Fruit fly (Drosophila melanogaster) whole organism, embryonic: ENCODE data around the gene hmw.
A peak's percentile ranks its signal among the peaks of the same experiment; 100 is the strongest.

Source experiments
- Aef1 ChIP-seq: fragments of 200-800 bp; sonication (Bioruptor generic); IDR thresholded peaks from 3 replicates; pipeline ENCODE4 v1.3.6; 2022; ENCODE audit warnings: missing biosample characterization, missing genetic modification characterization
- Asciz ChIP-seq: fragments of 200-800 bp; sonication (Bioruptor generic); optimal IDR thresholded peaks from 2 replicates; lab custom pipeline; 2017; ENCODE audit warnings: missing biosample characterization, mild to moderate bottlenecking, missing genetic modification characterization, missing genetic modification reagents
- Atf3 ChIP-seq: fragments of 200-800 bp; sonication (Bioruptor generic); optimal IDR thresholded peaks from 3 replicates; lab custom pipeline; 2016; ENCODE audit warnings: missing biosample characterization, missing genetic modification characterization
- B-H2 ChIP-seq: fragments of 200-800 bp; sonication (Bioruptor generic); optimal IDR thresholded peaks from 2 replicates; lab custom pipeline; 2018; ENCODE audit warnings: missing biosample characterization, mild to moderate bottlenecking, missing genetic modification characterization
- C15 ChIP-seq: fragments of 200-800 bp; sonication (Bioruptor generic); IDR thresholded peaks from 3 replicates; pipeline ENCODE4 v1.3.6; 2022; ENCODE audit warnings: missing biosample characterization, missing genetic modification characterization
- CG10462 ChIP-seq: fragments of 200-800 bp; sonication (Bioruptor generic); optimal IDR thresholded peaks from 2 replicates; lab custom pipeline; 2016; ENCODE audit warnings: missing biosample characterization, missing genetic modification characterization
- CG11093 ChIP-seq: fragments of 200-800 bp; sonication (Bioruptor generic); IDR thresholded peaks from 3 replicates; pipeline ENCODE4 v1.3.6; 2022; ENCODE audit warnings: missing biosample characterization, missing genetic modification characterization
- CG14860 ChIP-seq: fragments of 200-800 bp; sonication (Bioruptor generic); IDR thresholded peaks from 3 replicates; pipeline ENCODE4 v1.3.6; 2022; ENCODE audit warnings: missing biosample characterization, missing genetic modification characterization; ENCODE audit not compliant: partially characterized antibody
- CG15696 ChIP-seq: fragments of 200-800 bp; sonication (Bioruptor generic); optimal IDR thresholded peaks from 2 replicates; lab custom pipeline; 2019; ENCODE audit warnings: missing biosample characterization, mild to moderate bottlenecking, missing genetic modification characterization, moderate library complexity
- CG16815 ChIP-seq: fragments of 200-800 bp; sonication (Bioruptor generic); optimal IDR thresholded peaks from 3 replicates; lab custom pipeline; 2017; ENCODE audit warnings: missing biosample characterization, mild to moderate bottlenecking, missing genetic modification characterization
- CG18011 ChIP-seq: fragments of 200-800 bp; sonication (Bioruptor generic); optimal IDR thresholded peaks from 2 replicates; lab custom pipeline; 2017; ENCODE audit warnings: missing biosample characterization, missing genetic modification characterization, mild to moderate bottlenecking, moderate library complexity, missing genotype
- CG2875 ChIP-seq: fragments of 200-800 bp; sonication (Bioruptor generic); optimal IDR thresholded peaks from 2 replicates; lab custom pipeline; 2017; ENCODE audit warnings: missing biosample characterization, mild to moderate bottlenecking, missing genetic modification characterization, missing genetic modification reagents
- CG30431 ChIP-seq: fragments of 200-800 bp; sonication (Bioruptor generic); optimal IDR thresholded peaks from 2 replicates; lab custom pipeline; 2017; ENCODE audit warnings: missing biosample characterization, missing genetic modification characterization
- CG6654 ChIP-seq: fragments of 200-800 bp; sonication (Bioruptor generic); optimal IDR thresholded peaks from 2 replicates; lab custom pipeline; 2017; ENCODE audit warnings: missing biosample characterization, mild to moderate bottlenecking, missing genetic modification characterization
- CG6791 ChIP-seq: fragments of 200-800 bp; sonication (Bioruptor generic); IDR thresholded peaks from 3 replicates; pipeline ENCODE4 v1.3.6; 2022; ENCODE audit warnings: missing biosample characterization, missing genetic modification characterization; ENCODE audit not compliant: partially characterized antibody
- CG6854 ChIP-seq: fragments of 200-800 bp; sonication (Bioruptor generic); optimal IDR thresholded peaks from 3 replicates; lab custom pipeline; 2017; ENCODE audit warnings: missing biosample characterization, mild to moderate bottlenecking, missing genetic modification characterization
- CG7987 ChIP-seq: fragments of 200-800 bp; sonication (Bioruptor generic); optimal IDR thresholded peaks from 2 replicates; lab custom pipeline; 2018; ENCODE audit warnings: missing biosample characterization, mild to moderate bottlenecking, missing genetic modification characterization, moderate library complexity
- CG9609 ChIP-seq: fragments of 200-800 bp; sonication (Bioruptor generic); optimal IDR thresholded peaks from 3 replicates; lab custom pipeline; 2016; ENCODE audit warnings: missing biosample characterization, missing genetic modification characterization
- CG9876 ChIP-seq: fragments of 200-800 bp; sonication (Bioruptor generic); optimal IDR thresholded peaks from 2 replicates; lab custom pipeline; 2016; ENCODE audit warnings: missing biosample characterization, missing genetic modification characterization
- Chrac-16 ChIP-seq: fragments of 200-800 bp; sonication (Bioruptor generic); optimal IDR thresholded peaks from 3 replicates; lab custom pipeline; 2016; ENCODE audit warnings: missing biosample characterization, missing genetic modification characterization
- HHEX ChIP-seq: fragments of 200-800 bp; sonication (Bioruptor generic); optimal IDR thresholded peaks from 3 replicates; lab custom pipeline; 2017; ENCODE audit warnings: missing biosample characterization, mild to moderate bottlenecking, missing genetic modification characterization, missing genetic modification reagents
- NC2α ChIP-seq: fragments of 200-800 bp; sonication (Bioruptor generic); optimal IDR thresholded peaks from 2 replicates; lab custom pipeline; 2016; ENCODE audit warnings: missing biosample characterization, missing genetic modification characterization
- NFAT ChIP-seq: fragments of 200-800 bp; sonication (Bioruptor generic); IDR thresholded peaks from 2 replicates; pipeline ENCODE4 v1.3.6; 2022; ENCODE audit warnings: missing biosample characterization, missing genetic modification characterization
- Nf-YA ChIP-seq: fragments of 200-800 bp; sonication (Bioruptor generic); IDR thresholded peaks from 2 replicates; pipeline ENCODE4 v1.3.6; 2022; ENCODE audit warnings: missing biosample characterization, missing genetic modification characterization
- Six4 ChIP-seq: fragments of 200-800 bp; sonication (Bioruptor generic); optimal IDR thresholded peaks from 2 replicates; lab custom pipeline; 2016; ENCODE audit warnings: missing biosample characterization, missing genetic modification characterization
- Tbp ChIP-seq: fragments of >200 bp; optimal IDR thresholded peaks from 2 replicates; lab custom pipeline; 2018; ENCODE audit warnings: missing biosample characterization, missing genetic modification characterization
- aop ChIP-seq: fragments of 200-800 bp; sonication (Bioruptor generic); IDR thresholded peaks from 2 replicates; pipeline ENCODE4 v1.3.6; 2022; ENCODE audit warnings: missing biosample characterization, missing genetic modification characterization
- ap ChIP-seq: fragments of 200-800 bp; sonication (Bioruptor generic); IDR thresholded peaks from 2 replicates; pipeline ENCODE4 v1.3.6; 2022; ENCODE audit warnings: missing biosample characterization, missing genetic modification characterization
- ase ChIP-seq: fragments of 200-800 bp; sonication (Bioruptor generic); IDR thresholded peaks from 3 replicates; pipeline ENCODE4 v1.3.6; 2022; ENCODE audit warnings: missing biosample characterization, missing genetic modification characterization
- ci ChIP-seq: fragments of 200-800 bp; sonication (Bioruptor generic); IDR thresholded peaks from 3 replicates; pipeline ENCODE4 v1.3.6; 2022; ENCODE audit warnings: missing biosample characterization, missing genetic modification characterization
- cwo ChIP-seq: fragments of 200-800 bp; sonication (Bioruptor generic); optimal IDR thresholded peaks from 3 replicates; lab custom pipeline; 2017; ENCODE audit warnings: missing biosample characterization, missing genetic modification characterization, mild to moderate bottlenecking, moderate library complexity, missing genetic modification reagents
- dan ChIP-seq: fragments of 200-800 bp; sonication (Bioruptor generic); IDR thresholded peaks from 2 replicates; pipeline ENCODE4 v1.3.6; 2022; ENCODE audit warnings: missing biosample characterization, missing genetic modification characterization
- dimm ChIP-seq: fragments of 200-800 bp; sonication (Bioruptor generic); IDR thresholded peaks from 2 replicates; pipeline ENCODE4 v1.3.6; 2022; ENCODE audit warnings: missing biosample characterization, missing genetic modification characterization
- dmrt99B ChIP-seq: fragments of 200-800 bp; sonication (Bioruptor generic); optimal IDR thresholded peaks from 2 replicates; lab custom pipeline; 2018; ENCODE audit warnings: missing biosample characterization, mild to moderate bottlenecking, missing genetic modification characterization, moderate library complexity
- gem ChIP-seq: fragments of 200-800 bp; sonication (Bioruptor generic); optimal IDR thresholded peaks from 2 replicates; lab custom pipeline; 2019; ENCODE audit warnings: missing biosample characterization, mild to moderate bottlenecking, missing genetic modification characterization, moderate library complexity
- grn ChIP-seq: fragments of 200-800 bp; sonication (Bioruptor generic); optimal IDR thresholded peaks from 3 replicates; lab custom pipeline; 2017; ENCODE audit warnings: missing biosample characterization, missing genetic modification characterization
- gt ChIP-seq: fragments of 200-800 bp; sonication (Bioruptor generic); IDR thresholded peaks from 2 replicates; pipeline ENCODE4 v1.3.6; 2022; ENCODE audit warnings: missing biosample characterization, missing genetic modification characterization
- ind ChIP-seq: fragments of 200-800 bp; sonication (Bioruptor generic); optimal IDR thresholded peaks from 3 replicates; lab custom pipeline; 2016; ENCODE audit warnings: missing biosample characterization, missing genetic modification characterization
- kni ChIP-seq: fragments of 200-800 bp; sonication (Bioruptor generic); optimal IDR thresholded peaks from 3 replicates; lab custom pipeline; 2017; ENCODE audit warnings: mild to moderate bottlenecking, missing biosample characterization, missing genetic modification reagents, missing genetic modification characterization
- luna ChIP-seq: fragments of 200-800 bp; sonication (Bioruptor generic); optimal IDR thresholded peaks from 2 replicates; lab custom pipeline; 2016; ENCODE audit warnings: missing biosample characterization, missing genetic modification characterization
- pfk ChIP-seq: fragments of 200-800 bp; sonication (Bioruptor generic); optimal IDR thresholded peaks from 2 replicates; lab custom pipeline; 2018; ENCODE audit warnings: missing biosample characterization, mild to moderate bottlenecking, missing genetic modification characterization, moderate library complexity
- run ChIP-seq: fragments of 200-800 bp; sonication (Bioruptor generic); optimal IDR thresholded peaks from 3 replicates; lab custom pipeline; 2018; ENCODE audit warnings: missing biosample characterization, mild to moderate bottlenecking, missing genetic modification characterization
- salm ChIP-seq: fragments of 200-800 bp; sonication (Bioruptor generic); optimal IDR thresholded peaks from 2 replicates; lab custom pipeline; 2018; ENCODE audit warnings: missing biosample characterization, mild to moderate bottlenecking, missing genetic modification characterization
- shn ChIP-seq: fragments of 200-800 bp; sonication (Bioruptor generic); optimal IDR thresholded peaks from 3 replicates; lab custom pipeline; 2016; ENCODE audit warnings: missing biosample characterization, missing genetic modification characterization
- ssp ChIP-seq: fragments of 200-800 bp; sonication (Bioruptor generic); IDR thresholded peaks from 2 replicates; pipeline ENCODE4 v1.3.6; 2022; ENCODE audit warnings: missing biosample characterization, missing genetic modification characterization
- ttk ChIP-seq: fragments of 200-800 bp; sonication (Bioruptor generic); IDR thresholded peaks from 2 replicates; pipeline ENCODE4 v2.1.2; 2022; ENCODE audit warnings: missing biosample characterization, missing genetic modification characterization
- tx ChIP-seq: fragments of 200-800 bp; sonication (Bioruptor generic); optimal IDR thresholded peaks from 2 replicates; lab custom pipeline; 2016; ENCODE audit warnings: missing biosample characterization, missing genetic modification characterization
- zen2 ChIP-seq: fragments of 200-800 bp; sonication (Bioruptor generic); IDR thresholded peaks from 3 replicates; pipeline ENCODE4 v1.3.6; 2022; ENCODE audit warnings: missing biosample characterization, missing genetic modification characterization; ENCODE audit not compliant: partially characterized antibody
- zfh1 ChIP-seq: fragments of 200-800 bp; sonication (Bioruptor generic); IDR thresholded peaks from 3 replicates; pipeline ENCODE4 v1.3.6; 2022; ENCODE audit warnings: missing biosample characterization, missing genetic modification characterization

hmw gene

DNA sequence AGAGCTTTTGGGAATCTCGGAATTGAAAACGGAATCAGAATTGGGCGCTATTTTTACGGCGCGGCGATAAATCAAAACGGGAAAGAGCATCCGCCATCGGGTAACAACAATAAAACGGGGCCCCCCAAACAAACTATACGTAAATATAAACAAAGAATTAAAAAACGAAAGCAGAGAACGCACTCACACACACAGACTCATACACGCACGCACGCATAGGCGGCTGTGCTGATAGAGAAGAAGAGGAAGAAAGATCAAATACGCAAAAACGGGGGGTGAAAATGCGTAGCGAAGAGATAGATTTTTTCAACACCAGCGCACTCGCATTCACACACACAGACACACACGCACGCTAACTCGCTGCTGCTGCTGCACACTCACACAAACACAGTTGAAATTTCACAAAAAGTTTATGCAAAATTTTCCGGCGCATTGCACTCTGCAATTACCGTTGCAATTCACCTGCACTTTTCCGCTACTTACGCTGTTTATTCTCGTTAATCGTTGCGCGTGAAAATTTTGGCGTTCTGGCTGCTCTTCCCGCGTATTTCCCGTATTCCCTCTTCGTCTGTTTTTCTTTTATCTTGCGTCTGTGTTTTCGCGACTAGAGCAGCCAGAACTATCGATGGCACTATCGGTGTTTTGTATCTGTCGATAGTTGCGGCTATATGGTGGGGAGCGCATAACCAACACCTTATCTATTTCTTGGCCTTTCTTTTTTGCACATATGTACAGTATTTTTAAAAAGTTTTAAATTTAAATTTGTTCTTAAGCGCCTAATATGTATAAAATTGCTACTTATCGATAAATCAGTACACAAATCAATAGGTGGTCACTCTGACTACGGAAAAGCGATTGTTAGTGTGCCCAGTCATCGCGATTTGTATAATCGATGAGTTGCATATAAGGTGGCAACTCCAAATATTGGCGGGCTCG lies 50.8 kb downstream of the hmw start, which contains the start of gene CG31122 (continued):
- TF ChIP-seq CG6791 (GFP tag; lab: Robert Waterston, UW) (peak; percentile 89), pfk (GFP tag; lab: Kevin White, UChicago) (no peak), Aef1 (GFP tag; lab: Robert Waterston, UW) (no peak), Six4 (GFP tag; lab: Kevin White, UChicago) (peak; percentile 34), salm (tag; lab: Kevin White, UChicago) (no peak), CG6654 (no peak), CG11093 (GFP tag; lab: Robert Waterston, UW) (no peak), dmrt99B (no peak), Nf-YA (GFP tag; lab: Robert Waterston, UW) (no peak), ttk (GFP tag; lab: Robert Waterston, UW) (peak; percentile 32; the same call in 1 of the 2 replicates), CG15696 (peak; percentile 23), ssp (GFP tag; lab: Robert Waterston, UW) (no peak), C15 (no peak), CG30431 (no peak), tx (GFP tag; lab: Kevin White, UChicago) (peak; percentile 0), NFAT (GFP tag; lab: Robert Waterston, UW) (0 out of 2 replicates have a peak, but pooled peaks have one; percentile 23), CG18011 (GFP tag; lab: Kevin White, UChicago) (peak; percentile 12), kni (GFP tag; lab: Kevin White, UChicago) (no peak), zfh1 (0 out of 3 replicates have a peak, but pooled peaks have one; percentile 12), Atf3 (GFP tag; lab: Kevin White, UChicago) (peak; percentile 55), CG2875 (GFP tag; lab: Kevin White, UChicago) (no peak), HHEX (peak; percentile 5), NC2α (no peak), CG6854 (GFP tag; lab: Kevin White, UChicago) (no peak), Tbp (GFP tag; lab: Kevin White, UChicago) (no peak), run (tag; lab: Kevin White, UChicago) (no peak), dan (GFP tag; lab: Robert Waterston, UW) (no peak), aop (GFP tag; lab: Robert Waterston, UW) (no peak), gem (tag; lab: Kevin White, UChicago) (peak; percentile 60), B-H2 (GFP tag; lab: Kevin White, UChicago) (peak; percentile 47), CG9609 (peak; percentile 45), CG14860 (GFP tag; lab: Robert Waterston, UW) (peak; percentile 96), zen2 (peak; percentile 97), CG9876 (GFP tag; lab: Kevin White, UChicago) (no peak), CG7987 (no peak), cwo (GFP tag; lab: Kevin White, UChicago) (peak; percentile 5), Chrac-16 (GFP tag; lab: Kevin White, UChicago) (peak; percentile 59), gt (no peak), ci (no peak), ind (GFP tag; lab: Kevin White, UChicago) (peak; percentile 3), Asciz (GFP tag; lab: Kevin White, UChicago) (no peak), shn (GFP tag; lab: Kevin White, UChicago) (peak; percentile 33), dimm (GFP tag; lab: Robert Waterston, UW) (no peak), ap (GFP tag; lab: Robert Waterston, UW) (no peak), ase (no peak), CG16815 (GFP tag; lab: Kevin White, UChicago) (no peak), grn (peak; percentile 34), CG10462 (GFP tag; lab: Kevin White, UChicago) (no peak), luna (GFP tag; lab: Kevin White, UChicago) (no peak)
